Fruit fly (Drosophila melanogaster): ENCODE measurements around the gene ND-SGDH.

DNA sequence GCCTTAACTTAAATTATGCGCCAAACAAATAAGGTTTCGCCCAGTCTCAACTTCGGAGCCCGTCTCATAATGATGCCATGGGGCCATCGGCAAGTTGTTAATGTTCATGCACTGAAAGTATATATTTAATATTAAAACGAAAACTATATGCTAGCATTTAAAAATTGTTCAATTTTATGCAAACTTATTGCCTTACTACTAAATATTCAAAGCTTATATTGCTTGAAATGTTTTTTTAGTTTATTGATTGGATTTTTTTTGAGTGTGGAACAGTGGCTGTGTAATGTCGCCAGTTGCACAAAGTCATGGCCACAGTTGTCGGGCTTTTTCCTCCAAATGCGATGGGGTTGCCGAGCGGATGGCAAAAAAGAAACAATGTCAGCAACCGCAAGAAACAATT lies 24.2 kb downstream of the ND-SGDH start:
- TF ChIP-seq net (GFP tag; optimal IDR thresholded peaks at IDR 0.05) (peak; percentile 78), Lpt (GFP tag; optimal IDR thresholded peaks at IDR 0.05) (peak; percentile 71), cyc (GFP tag; optimal IDR thresholded peaks at IDR 0.05) (peak; percentile 86), dac (GFP tag; optimal IDR thresholded peaks at IDR 0.05) (peak; percentile 60), CG6854 (GFP tag; optimal IDR thresholded peaks at IDR 0.05) (peak; percentile 56)

Data from whole organism, prepupa.